Worm (Caenorhabditis elegans): ENCODE measurements around the gene dnpp-1.

- TF ChIP-seq mdl-1 (tag; optimal IDR thresholded peaks at IDR 0.05), result no peak
- TF ChIP-seq nhr-11 (tag; optimal IDR thresholded peaks at IDR 0.05), result no peak
- no peak for TF ChIP-seq tbx-2 (tag; optimal IDR thresholded peaks at IDR 0.05)
- TF ChIP-seq ceh-9 (tag; optimal IDR thresholded peaks at IDR 0.05), result no peak
- no peak for TF ChIP-seq snpc-4 (tag; optimal IDR thresholded peaks at IDR 0.05)
- TF ChIP-seq nhr-28 (tag; optimal IDR thresholded peaks at IDR 0.05), result no peak
- TF ChIP-seq elt-2 (tag; optimal IDR thresholded peaks at IDR 0.05), result no peak
These were observed 50.9 kb downstream of the dnpp-1 start for ce11 chrIII:5812672-5813071.

All from whole organism, L3 larva.